Worm (Caenorhabditis elegans) whole organism, L1 larva: ENCODE results near the gene str-193.

ENCODE experiments used
- C16A3.4 ChIP-seq: fragments of 150-350 bp; optimal IDR thresholded peaks from 2 replicates; lab custom pipeline; 2014; ENCODE audit warnings: missing biosample characterization, missing genetic modification characterization
- C34B4.2 ChIP-seq: sonication (generic microtip); optimal IDR thresholded peaks from 2 replicates; lab custom pipeline; 2017; ENCODE audit warnings: mild to moderate bottlenecking, missing genetic modification characterization, missing compliant biosample characterization
- F16B12.6 ChIP-seq: fragments of 150-350 bp; optimal IDR thresholded peaks from 2 replicates; lab custom pipeline; 2014; ENCODE audit warnings: missing biosample characterization, missing genetic modification characterization
- alr-1 ChIP-seq: fragments of 200-800 bp; sonication (Bioruptor generic); optimal IDR thresholded peaks from 2 replicates; lab custom pipeline; 2018; ENCODE audit warnings: borderline replicate concordance, mild to moderate bottlenecking, missing genetic modification characterization, missing compliant biosample characterization
- ama-1 ChIP-seq: fragments of 150-350 bp; optimal IDR thresholded peaks from 2 replicates; lab custom pipeline; 2014
- blmp-1 ChIP-seq: fragments of 150-350 bp; optimal IDR thresholded peaks from 2 replicates; lab custom pipeline; 2014; ENCODE audit warnings: missing biosample characterization, missing genetic modification characterization
- ceh-63 ChIP-seq: fragments of 200-800 bp; sonication (Bioruptor generic); optimal IDR thresholded peaks from 2 replicates; lab custom pipeline; 2018; ENCODE audit warnings: mild to moderate bottlenecking, missing genetic modification characterization, missing compliant biosample characterization
- ceh-8 ChIP-seq: fragments of 200-800 bp; sonication (Bioruptor generic); optimal IDR thresholded peaks from 2 replicates; lab custom pipeline; 2018; ENCODE audit warnings: mild to moderate bottlenecking, missing genetic modification characterization, moderate library complexity, missing compliant biosample characterization
- ceh-88 ChIP-seq: fragments of 200-800 bp; sonication (Bioruptor generic); IDR thresholded peaks from 2 replicates; pipeline ENCODE4 v1.3.6; 2022; ENCODE audit warnings: missing genetic modification characterization, missing compliant biosample characterization
- ceh-90 ChIP-seq: sonication (generic microtip); optimal IDR thresholded peaks from 2 replicates; lab custom pipeline; 2016; ENCODE audit warnings: missing genetic modification characterization, missing compliant biosample characterization
- ces-1 ChIP-seq: fragments of 150-350 bp; optimal IDR thresholded peaks from 2 replicates; lab custom pipeline; 2014; ENCODE audit warnings: missing biosample characterization, missing genetic modification reagents, missing genetic modification characterization
- dpl-1 ChIP-seq, 3 experiments: fragments of 150-350 bp in 2 of 3; sonication (generic microtip) in 1 of 3; optimal IDR thresholded peaks; 2 replicates each; lab custom pipeline; 2014 to 2017; ENCODE audit warnings: missing biosample characterization in 3 of 3, missing genetic modification characterization in 3 of 3, missing genetic modification reagents in 3 of 3
- efl-1 ChIP-seq, 4 experiments: fragments of 150-350 bp; optimal IDR thresholded peaks in 3 of 4; peaks in 1 of 4; 1 replicate in 1 of 4; 2 replicates in 3 of 4; lab custom pipeline; 2014; ENCODE audit warnings: missing biosample characterization in 2 of 4, missing genetic modification characterization in 2 of 4, missing genetic modification reagents in 2 of 4
- egl-27 ChIP-seq, 2 experiments: fragments of 150-350 bp in 1 of 2; sonication (generic microtip); optimal IDR thresholded peaks; 3 replicates each; lab custom pipeline; 2017 to 2018; ENCODE audit warnings: missing biosample characterization in 2 of 2, missing genetic modification characterization in 2 of 2, missing genetic modification reagents in 2 of 2
- elt-3 ChIP-seq, 6 experiments: fragments of 150-350 bp in 1 of 6; sonication (generic microtip); optimal IDR thresholded peaks; 2 replicates each; lab custom pipeline; 2017 to 2018; ENCODE audit warnings: missing biosample characterization in 6 of 6, missing genetic modification characterization in 6 of 6, inconsistent platforms in 1 of 6
- fkh-4 ChIP-seq: sonication (generic microtip); optimal IDR thresholded peaks from 2 replicates; lab custom pipeline; 2016; ENCODE audit warnings: missing compliant biosample characterization, missing genetic modification characterization, borderline replicate concordance
- fkh-8 ChIP-seq: sonication (generic microtip); optimal IDR thresholded peaks from 2 replicates; lab custom pipeline; 2016; ENCODE audit warnings: mild to moderate bottlenecking, missing genetic modification characterization, missing compliant biosample characterization
- grh-1 ChIP-seq: fragments of 200-800 bp; sonication (Bioruptor generic); IDR thresholded peaks from 2 replicates; pipeline ENCODE4 v1.3.6; 2022; ENCODE audit warnings: missing genetic modification reagents, missing genetic modification characterization, missing compliant biosample characterization
- hlh-17 ChIP-seq: fragments of 200-800 bp; sonication (Bioruptor generic); optimal IDR thresholded peaks from 2 replicates; lab custom pipeline; 2018; ENCODE audit warnings: missing genetic modification characterization, mild to moderate bottlenecking, missing compliant biosample characterization, moderate library complexity, borderline replicate concordance
- hlh-4 ChIP-seq: sonication (generic microtip); optimal IDR thresholded peaks from 2 replicates; lab custom pipeline; 2016; ENCODE audit warnings: mild to moderate bottlenecking, missing genetic modification characterization, missing compliant biosample characterization
- irx-1 ChIP-seq: sonication (generic microtip); optimal IDR thresholded peaks from 2 replicates; lab custom pipeline; 2016; ENCODE audit warnings: missing genetic modification characterization, missing compliant biosample characterization
- isw-1 ChIP-seq: fragments of 200-800 bp; sonication (Bioruptor generic); IDR thresholded peaks from 2 replicates; pipeline ENCODE4 v1.3.6; 2022; ENCODE audit warnings: missing genetic modification characterization, missing compliant biosample characterization
- lin-13 ChIP-seq: fragments of 150-350 bp; optimal IDR thresholded peaks from 2 replicates; lab custom pipeline; 2014; ENCODE audit warnings: missing biosample characterization, missing genetic modification reagents, missing genetic modification characterization
- lin-14 ChIP-seq: fragments of 200-800 bp; sonication (Bioruptor generic); optimal IDR thresholded peaks from 2 replicates; lab custom pipeline; 2018; ENCODE audit warnings: mild to moderate bottlenecking, missing genetic modification characterization, moderate library complexity, missing compliant biosample characterization
- lin-15B ChIP-seq: fragments of 150-350 bp; sonication (generic microtip); optimal IDR thresholded peaks from 3 replicates; lab custom pipeline; 2014; ENCODE audit warnings: missing biosample characterization, missing genetic modification characterization
- lir-3 ChIP-seq: sonication (generic microtip); optimal IDR thresholded peaks from 2 replicates; lab custom pipeline; 2016; ENCODE audit warnings: mild to moderate bottlenecking, missing genetic modification characterization, moderate library complexity, missing compliant biosample characterization; ENCODE audit not compliant: poor library complexity
- lsy-2 ChIP-seq, 2 experiments: fragments of 150-350 bp; optimal IDR thresholded peaks; 2 replicates each; lab custom pipeline; 2014; ENCODE audit warnings: missing biosample characterization in 2 of 2, missing genetic modification characterization in 2 of 2
- mef-2 ChIP-seq: fragments of 150-350 bp; optimal IDR thresholded peaks from 2 replicates; lab custom pipeline; 2014; ENCODE audit warnings: missing biosample characterization, missing genetic modification characterization
- nhr-12 ChIP-seq: sonication (generic microtip); optimal IDR thresholded peaks from 2 replicates; lab custom pipeline; 2017; ENCODE audit warnings: missing biosample characterization, missing genetic modification characterization
- nhr-20 ChIP-seq: sonication (generic microtip); optimal IDR thresholded peaks from 2 replicates; lab custom pipeline; 2016; ENCODE audit warnings: mild to moderate bottlenecking, missing genetic modification characterization, missing compliant biosample characterization
- nhr-237 ChIP-seq: fragments of 150-350 bp; optimal IDR thresholded peaks from 2 replicates; lab custom pipeline; 2014; ENCODE audit warnings: missing biosample characterization, missing genetic modification characterization
- nhr-28 ChIP-seq: fragments of 150-350 bp; optimal IDR thresholded peaks from 2 replicates; lab custom pipeline; 2014; ENCODE audit warnings: missing biosample characterization, missing genetic modification characterization
- nhr-47 ChIP-seq: sonication (generic microtip); optimal IDR thresholded peaks from 2 replicates; lab custom pipeline; 2016; ENCODE audit warnings: mild to moderate bottlenecking, missing genetic modification characterization, moderate library complexity, missing compliant biosample characterization
- nhr-76 ChIP-seq: sonication (generic microtip); optimal IDR thresholded peaks from 2 replicates; lab custom pipeline; 2017; ENCODE audit warnings: missing biosample characterization, missing genetic modification characterization
- nhr-84 ChIP-seq: sonication (generic microtip); optimal IDR thresholded peaks from 2 replicates; lab custom pipeline; 2017; ENCODE audit warnings: missing biosample characterization, missing genetic modification characterization
- nhr-85 ChIP-seq: sonication (generic microtip); peaks from one replicate; lab custom pipeline; 2016; ENCODE audit warnings: missing genetic modification characterization, inconsistent platforms, missing compliant biosample characterization
- nhr-90 ChIP-seq: sonication (generic microtip); optimal IDR thresholded peaks from 2 replicates; lab custom pipeline; 2016; ENCODE audit warnings: mild to moderate bottlenecking, missing genetic modification characterization, missing compliant biosample characterization; ENCODE audit not compliant: poor library complexity
- pag-3 ChIP-seq: sonication (generic microtip); optimal IDR thresholded peaks from 2 replicates; lab custom pipeline; 2017; ENCODE audit warnings: missing genetic modification characterization, mild to moderate bottlenecking, missing compliant biosample characterization, antibody characterized with exemption, borderline replicate concordance; ENCODE audit not compliant: insufficient read depth
- pax-3 ChIP-seq: fragments of 200-800 bp; sonication (Bioruptor generic); optimal IDR thresholded peaks from 2 replicates; lab custom pipeline; 2018; ENCODE audit warnings: mild to moderate bottlenecking, missing genetic modification characterization, moderate library complexity, missing compliant biosample characterization
- rnt-1 ChIP-seq: sonication (generic microtip); optimal IDR thresholded peaks from 2 replicates; lab custom pipeline; 2016; ENCODE audit warnings: mild to moderate bottlenecking, missing genetic modification characterization, moderate library complexity, missing compliant biosample characterization
- skn-1 ChIP-seq: fragments of 150-350 bp; optimal IDR thresholded peaks from 2 replicates; lab custom pipeline; 2014; ENCODE audit warnings: missing biosample characterization, missing genetic modification characterization
- snpc-4 ChIP-seq: fragments of 150-350 bp; optimal IDR thresholded peaks from 2 replicates; lab custom pipeline; 2014; ENCODE audit warnings: missing biosample characterization, missing genetic modification characterization
- snu-23 ChIP-seq: sonication (generic microtip); optimal IDR thresholded peaks from 2 replicates; lab custom pipeline; 2016; ENCODE audit warnings: missing genetic modification characterization, missing compliant biosample characterization
- sptf-1 ChIP-seq: fragments of 150-350 bp; optimal IDR thresholded peaks from 2 replicates; lab custom pipeline; 2014; ENCODE audit warnings: missing biosample characterization, missing genetic modification characterization
- tbx-2 ChIP-seq: sonication (generic microtip); optimal IDR thresholded peaks from 2 replicates; lab custom pipeline; 2016; ENCODE audit warnings: missing genetic modification characterization, missing compliant biosample characterization
- unc-130 ChIP-seq: fragments of 150-350 bp; optimal IDR thresholded peaks from 2 replicates; lab custom pipeline; 2017; ENCODE audit warnings: missing biosample characterization, missing genetic modification characterization, inconsistent platforms
- unc-30 ChIP-seq: sonication (generic microtip); optimal IDR thresholded peaks from 2 replicates; lab custom pipeline; 2017; ENCODE audit warnings: missing biosample characterization, missing genetic modification characterization
- unc-98 ChIP-seq: fragments of 200-800 bp; sonication (Bioruptor generic); IDR thresholded peaks from 2 replicates; pipeline ENCODE4 v1.3.6; 2022; ENCODE audit warnings: missing genetic modification characterization, missing compliant biosample characterization
- vab-15 ChIP-seq: sonication (generic microtip); optimal IDR thresholded peaks from 2 replicates; lab custom pipeline; 2017; ENCODE audit warnings: missing genotype, mild to moderate bottlenecking, missing genetic modification characterization, missing compliant biosample characterization
- xbp-1 ChIP-seq: sonication (generic microtip); optimal IDR thresholded peaks from 2 replicates; lab custom pipeline; 2016; ENCODE audit warnings: missing genetic modification characterization, missing compliant biosample characterization
- zip-4 ChIP-seq: fragments of 200-800 bp; sonication (Bioruptor generic); optimal IDR thresholded peaks from 2 replicates; lab custom pipeline; 2018; ENCODE audit warnings: mild to moderate bottlenecking, missing genetic modification characterization, moderate library complexity, missing compliant biosample characterization

Gene str-193

ce11 chrV:9789657-9790261 lies 31.9 kb downstream of the str-193 start, which contains the start of gene ztf-7 (continued):
- TF ChIP-seq hlh-17, result no peak
- peak; percentile 100 for TF ChIP-seq nhr-20 (tag; lab: Kevin White, UChicago)
- peak; percentile 90 for TF ChIP-seq skn-1 (tag; lab: Kevin White, UChicago)
- TF ChIP-seq snpc-4 (tag; lab: Kevin White, UChicago), result peak; percentile 95
- TF ChIP-seq nhr-28, result no peak
- no peak for TF ChIP-seq hlh-4 (tag; lab: Kevin White, UChicago)
- TF ChIP-seq nhr-47 (tag; lab: Kevin White, UChicago), result peak; percentile 99
- peak; percentile 74 for TF ChIP-seq nhr-237
- TF ChIP-seq lin-14 (GFP tag; lab: Kevin White, UChicago), result peak; percentile 100
- no peak for TF ChIP-seq ces-1 (GFP tag; lab: Kevin White, UChicago)
- TF ChIP-seq rnt-1 (tag; lab: Kevin White, UChicago), result peak; percentile 97
- TF ChIP-seq zip-4 (GFP tag; lab: Kevin White, UChicago), result peak; percentile 82
- TF ChIP-seq nhr-85 (tag; lab: Kevin White, UChicago), result peak; percentile 99
- TF ChIP-seq egl-27 (tag; optimal IDR thresholded peaks at IDR 0.05; lab: Kevin White, UChicago), result no peak
- TF ChIP-seq nhr-90 (tag; lab: Kevin White, UChicago), result peak; percentile 98
- TF ChIP-seq unc-98, result peak; percentile 87
- TF ChIP-seq vab-15, result peak; percentile 77
- TF ChIP-seq ceh-8 (GFP tag; lab: Kevin White, UChicago), result peak; percentile 93
- TF ChIP-seq efl-1 (optimal IDR thresholded peaks at IDR 0.05; lab: Kevin White, UChicago), result peak; percentile 91 to 93
- TF ChIP-seq efl-1 (GFP tag; optimal IDR thresholded peaks at IDR 0.05 in 1 of 2; lab: Kevin White, UChicago), result peak; percentile 83 to 99
- no peak for TF ChIP-seq sptf-1 (tag; lab: Kevin White, UChicago)
- TF ChIP-seq unc-30 (tag; lab: Kevin White, UChicago), result no peak
- peak; percentile 99 for TF ChIP-seq tbx-2 (tag; lab: Kevin White, UChicago)
- TF ChIP-seq alr-1, result no peak
- TF ChIP-seq ceh-90 (tag; lab: Kevin White, UChicago), result no peak
- peak; percentile 69 for TF ChIP-seq F16B12.6
- peak; percentile 99 for TF ChIP-seq snu-23
- peak; percentile 75 for TF ChIP-seq lin-15B (tag; lab: Kevin White, UChicago)
- TF ChIP-seq blmp-1 (tag; lab: Kevin White, UChicago), result peak; percentile 88
- peak; percentile 97 for TF ChIP-seq lin-13
- peak; percentile 72 for TF ChIP-seq ama-1
- peak; percentile 99 for TF ChIP-seq fkh-8
- peak in 3 of 6 experiments; percentile 41 to 97 (median 85) for TF ChIP-seq elt-3 (tag; optimal IDR thresholded peaks at IDR 0.05; lab: Kevin White, UChicago)
- peak; percentile 96 for TF ChIP-seq isw-1
- TF ChIP-seq grh-1 (GFP tag; lab: Robert Waterston, UW), result peak; percentile 96
- no peak for TF ChIP-seq ceh-63 (GFP tag; lab: Kevin White, UChicago)
- peak; percentile 61 for TF ChIP-seq C34B4.2
- peak; percentile 95 to 96 for TF ChIP-seq lsy-2 (tag; optimal IDR thresholded peaks at IDR 0.05; lab: Kevin White, UChicago)
- TF ChIP-seq unc-130, result peak; percentile 99
- TF ChIP-seq pag-3 (tag; lab: Kevin White, UChicago), result peak; percentile 55
- peak; percentile 94 for TF ChIP-seq ceh-88 (GFP tag; lab: Robert Waterston, UW)
- no peak for TF ChIP-seq nhr-84 (tag; lab: Kevin White, UChicago)
- TF ChIP-seq pax-3 (tag; lab: Kevin White, UChicago), result peak; percentile 96
- TF ChIP-seq xbp-1, result peak; percentile 98
- TF ChIP-seq nhr-76 (tag; lab: Kevin White, UChicago), result no peak
- TF ChIP-seq irx-1 (tag; lab: Kevin White, UChicago), result peak; percentile 97
- TF ChIP-seq lir-3 (tag; lab: Kevin White, UChicago), result peak; percentile 86
- TF ChIP-seq dpl-1 (GFP tag; optimal IDR thresholded peaks at IDR 0.05; lab: Kevin White, UChicago), result peak; percentile 85 to 89 (median 87)
- TF ChIP-seq nhr-12 (tag; lab: Kevin White, UChicago), result no peak
- TF ChIP-seq mef-2, result peak; percentile 90
- peak; percentile 97 for TF ChIP-seq C16A3.4 (tag; lab: Kevin White, UChicago)
- peak; percentile 58 for TF ChIP-seq fkh-4
